Worm (Caenorhabditis elegans) whole organism, L4 larva: ENCODE measurements around the gene Y62E10A.24.

Source experiments
- ceh-82 ChIP-seq: sonication (generic microtip); optimal IDR thresholded peaks from 2 replicates; lab custom pipeline; 2017; ENCODE audit warnings: missing biosample characterization, missing genetic modification characterization
- daf-12 ChIP-seq: fragments of 150-350 bp; optimal IDR thresholded peaks from 2 replicates; lab custom pipeline; 2014; ENCODE audit warnings: missing biosample characterization, missing genetic modification reagents, missing genetic modification characterization
- dve-1 ChIP-seq: sonication (generic microtip); optimal IDR thresholded peaks from 2 replicates; lab custom pipeline; 2017; ENCODE audit warnings: antibody characterized with exemption, mild to moderate bottlenecking, missing genetic modification characterization, missing compliant biosample characterization; ENCODE audit not compliant: insufficient read depth

- TF ChIP-seq daf-12 (tag; lab: Kevin White, UChicago) = no peak
- no peak for TF ChIP-seq ceh-82 (tag; lab: Kevin White, UChicago)
- peak; percentile 95 for TF ChIP-seq dve-1 (tag; lab: Kevin White, UChicago)
Observed at ce11 chrIV:13395255-13395654, 24.7 kb downstream of the Y62E10A.24 start.
